Fruit fly (Drosophila melanogaster) whole organism, pupa: ENCODE measurements around the gene Ccz1.

ENCODE experiments used
- CG10348 ChIP-seq: fragments of 200-800 bp; sonication (Bioruptor generic); IDR thresholded peaks from 2 replicates; pipeline ENCODE4 v1.3.6; 2022; ENCODE audit warnings: missing biosample characterization, missing genetic modification characterization
- CG12605 ChIP-seq: fragments of 200-800 bp; sonication (Bioruptor generic); IDR thresholded peaks from 2 replicates; pipeline ENCODE4 v1.3.6; 2022; ENCODE audit warnings: missing biosample characterization, missing genetic modification characterization
- CG14655 ChIP-seq: fragments of 200-800 bp; sonication (Bioruptor generic); optimal IDR thresholded peaks from 3 replicates; lab custom pipeline; 2017; ENCODE audit warnings: mild to moderate bottlenecking, missing biosample characterization, missing genetic modification reagents, missing genetic modification characterization
- CG34367 ChIP-seq: fragments of 200-800 bp; sonication (Bioruptor generic); optimal IDR thresholded peaks from 2 replicates; lab custom pipeline; 2018; ENCODE audit warnings: missing biosample characterization, mild to moderate bottlenecking, missing genetic modification characterization
- CG4496 ChIP-seq: fragments of 200-800 bp; sonication (Bioruptor generic); IDR thresholded peaks from 3 replicates; pipeline ENCODE4 v1.3.6; 2022; ENCODE audit warnings: missing biosample characterization, missing genetic modification characterization
- CG9948 ChIP-seq: fragments of 200-800 bp; sonication (Bioruptor generic); optimal IDR thresholded peaks from 2 replicates; lab custom pipeline; 2018; ENCODE audit warnings: missing biosample characterization, mild to moderate bottlenecking, missing genetic modification characterization, moderate library complexity
- D1 ChIP-seq: fragments of 200-800 bp; sonication (Bioruptor generic); optimal IDR thresholded peaks from 2 replicates; lab custom pipeline; 2018; ENCODE audit warnings: missing biosample characterization, mild to moderate bottlenecking, missing genetic modification characterization, moderate library complexity
- Snoo ChIP-seq: fragments of 200-800 bp; sonication (Bioruptor generic); optimal IDR thresholded peaks from 3 replicates; lab custom pipeline; 2017; ENCODE audit warnings: missing biosample characterization, mild to moderate bottlenecking, missing genetic modification characterization, inconsistent platforms
- fd96Ca ChIP-seq: fragments of 200-800 bp; sonication (Bioruptor generic); IDR thresholded peaks from 3 replicates; pipeline ENCODE4 v1.3.6; 2022; ENCODE audit warnings: missing biosample characterization, missing genetic modification characterization

DNA sequence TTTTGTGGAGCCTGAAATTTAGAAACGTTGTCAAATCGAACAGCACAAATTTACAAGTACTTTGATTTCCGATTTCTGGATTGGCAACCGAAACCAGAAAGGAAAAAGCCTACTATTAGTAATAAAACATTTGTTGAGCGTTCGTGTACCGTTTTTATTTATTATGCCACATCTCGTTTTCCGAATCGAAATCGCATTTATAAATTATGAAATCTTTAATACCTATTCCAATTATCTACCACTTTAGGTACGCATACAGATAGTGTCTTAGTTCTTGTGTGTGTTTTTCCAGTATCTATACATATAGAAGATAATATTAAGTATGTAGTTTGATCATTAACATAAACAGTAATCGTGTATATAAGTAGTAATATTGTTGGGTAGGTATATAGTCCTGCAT, 10.9 kb upstream of the Ccz1 start, which contains the start of gene mge:
- TF ChIP-seq CG14655 (no peak), CG4496 (GFP tag; lab: Robert Waterston, UW) (no peak), CG12605 (GFP tag; lab: Robert Waterston, UW) (no peak), CG10348 (no peak), CG9948 (no peak), fd96Ca (GFP tag; lab: Robert Waterston, UW) (no peak), Snoo (no peak), D1 (tag; lab: Kevin White, UChicago) (no peak), CG34367 (tag; lab: Kevin White, UChicago) (no peak)
